Worm (Caenorhabditis elegans) whole organism, L3 larva: ENCODE results near the gene pgl-3.

Source experiments
- R02D3.7 ChIP-seq: fragments of 150-350 bp; optimal IDR thresholded peaks from 2 replicates; lab custom pipeline; 2014; ENCODE audit warnings: missing biosample characterization, missing genetic modification characterization
- aly-2 ChIP-seq: fragments of 150-350 bp; optimal IDR thresholded peaks from 2 replicates; lab custom pipeline; 2014; ENCODE audit warnings: missing biosample characterization, missing genetic modification characterization
- ama-1 ChIP-seq: fragments of 150-350 bp; optimal IDR thresholded peaks from 2 replicates; lab custom pipeline; 2018
- ceh-9 ChIP-seq: sonication (generic microtip); optimal IDR thresholded peaks from 2 replicates; lab custom pipeline; 2018; ENCODE audit warnings: missing biosample characterization, missing genetic modification characterization
- daf-12 ChIP-seq: fragments of 150-350 bp; optimal IDR thresholded peaks from 2 replicates; lab custom pipeline; 2014; ENCODE audit warnings: missing biosample characterization, missing genetic modification reagents, missing genetic modification characterization
- elt-2 ChIP-seq: sonication (generic microtip); optimal IDR thresholded peaks from 2 replicates; lab custom pipeline; 2016; ENCODE audit warnings: missing genetic modification reagents, mild to moderate bottlenecking, missing genetic modification characterization, missing compliant biosample characterization
- fkh-10 ChIP-seq: sonication (generic microtip); optimal IDR thresholded peaks from 2 replicates; lab custom pipeline; 2017; ENCODE audit warnings: missing biosample characterization, missing genetic modification reagents, missing genetic modification characterization
- fos-1 ChIP-seq: fragments of 150-350 bp; optimal IDR thresholded peaks from 2 replicates; lab custom pipeline; 2014; ENCODE audit warnings: missing biosample characterization, missing genetic modification characterization
- lin-15B ChIP-seq: fragments of 150-350 bp; optimal IDR thresholded peaks from 2 replicates; lab custom pipeline; 2014; ENCODE audit warnings: missing biosample characterization, missing genetic modification characterization
- pha-4 ChIP-seq: fragments of 150-350 bp; optimal IDR thresholded peaks from 2 replicates; lab custom pipeline; 2014; ENCODE audit warnings: missing biosample characterization, missing genetic modification reagents, missing genetic modification characterization
- snpc-4 ChIP-seq: fragments of 150-350 bp; optimal IDR thresholded peaks from 2 replicates; lab custom pipeline; 2014; ENCODE audit warnings: missing biosample characterization, missing genetic modification characterization
- zag-1 ChIP-seq: fragments of 150-350 bp; optimal IDR thresholded peaks from 2 replicates; lab custom pipeline; 2014; ENCODE audit warnings: missing biosample characterization, missing genetic modification characterization

ce11 chrV:4777388-4777986, 21.7 kb downstream of the pgl-3 start, which contains the start of gene C18G1.1:
- no peak for TF ChIP-seq aly-2 (tag; lab: Kevin White, UChicago)
- no peak for TF ChIP-seq zag-1 (tag; lab: Kevin White, UChicago)
- TF ChIP-seq pha-4 = no peak
- TF ChIP-seq elt-2 (tag; lab: Kevin White, UChicago) = no peak
- no peak for TF ChIP-seq ama-1 (lab: Kevin White, UChicago)
- no peak for TF ChIP-seq fkh-10
- TF ChIP-seq ceh-9 = no peak
- TF ChIP-seq daf-12 = no peak
- no peak for TF ChIP-seq lin-15B (tag; lab: Kevin White, UChicago)
- TF ChIP-seq fos-1 (tag; lab: Kevin White, UChicago) = no peak
- TF ChIP-seq R02D3.7 (tag; lab: Kevin White, UChicago) = no peak
- no peak for TF ChIP-seq snpc-4 (tag; lab: Kevin White, UChicago)
